1 fruit fly cellular context compared by ENCODE assay signal in genomic region chr3R:29151621-29152092, dm6.
TF ChIP-seq lines count a peak whose summit lies in the region.

Gene eIF2D, minus strand, starts transcription at chr3R:29151794.

TF ChIP-seq in whole organism, embryonic, 481 proteins besides CTCF, POLR2A, EP300 and RAD21 (continued from another document):
- TF ChIP-seq CG16779 (GFP tag; IDR thresholded peaks at IDR 0.05; lab: Robert Waterston, UW): 0 out of 2 replicates have a peak, but pooled peaks have one; percentile 14
- TF ChIP-seq Hr78 (GFP tag; optimal IDR thresholded peaks at IDR 0.05; lab: Kevin White, UChicago): no peak
- no peak for TF ChIP-seq Elba2 (GFP tag; optimal IDR thresholded peaks at IDR 0.05; lab: Kevin White, UChicago)
- no peak for TF ChIP-seq ase (GFP tag; IDR thresholded peaks at IDR 0.05; lab: Robert Waterston, UW)
- no peak for TF ChIP-seq Usf (GFP tag; optimal IDR thresholded peaks at IDR 0.05; lab: Kevin White, UChicago)
- TF ChIP-seq ac (GFP tag; optimal IDR thresholded peaks at IDR 0.05; lab: Kevin White, UChicago): peak; percentile 24
- peak; percentile 51 for TF ChIP-seq Six4 (GFP tag; optimal IDR thresholded peaks at IDR 0.05; lab: Kevin White, UChicago)
- TF ChIP-seq ftz-f1 (GFP tag; optimal IDR thresholded peaks at IDR 0.05; lab: Kevin White, UChicago): no peak
- TF ChIP-seq BtbVII (GFP tag; optimal IDR thresholded peaks at IDR 0.05; lab: Kevin White, UChicago): peak; percentile 53
- peak; percentile 42 for TF ChIP-seq tin (GFP tag; optimal IDR thresholded peaks at IDR 0.05; lab: Kevin White, UChicago)
TF ChIP-seq in whole organism, embryonic: peak in this region for 244.
